Fruit fly (Drosophila melanogaster) whole organism, wandering third instar larva: ENCODE data around the gene CG2211.

ENCODE experiments used
- CG32264 ChIP-seq: fragments of 200-800 bp; sonication (Bioruptor generic); optimal IDR thresholded peaks from 2 replicates; lab custom pipeline; 2016; ENCODE audit warnings: missing biosample characterization, missing genetic modification characterization
- Dfd ChIP-seq: fragments of >200 bp; optimal IDR thresholded peaks from 2 replicates; lab custom pipeline; 2017; ENCODE audit warnings: missing biosample characterization, missing genetic modification characterization
- Hnf4 ChIP-seq: fragments of 200-800 bp; sonication (Bioruptor generic); optimal IDR thresholded peaks from 2 replicates; lab custom pipeline; 2016; ENCODE audit warnings: missing biosample characterization, mild to moderate bottlenecking, missing genetic modification characterization
- Hr83 ChIP-seq: fragments of 200-300 bp; sonication (Bioruptor generic); optimal IDR thresholded peaks from 2 replicates; lab custom pipeline; 2016; ENCODE audit warnings: missing biosample characterization, mild to moderate bottlenecking, missing genetic modification characterization, moderate library complexity; ENCODE audit not compliant: poor library complexity, severe bottlenecking
- N ChIP-seq: fragments of >200 bp; optimal IDR thresholded peaks from 2 replicates; lab custom pipeline; 2018; ENCODE audit warnings: missing biosample characterization, missing external identifiers, missing genetic modification characterization
- Sp1 ChIP-seq: fragments of 200-800 bp; sonication (Bioruptor generic); optimal IDR thresholded peaks from 3 replicates; lab custom pipeline; 2019; ENCODE audit warnings: missing biosample characterization, mild to moderate bottlenecking, missing genetic modification characterization, moderate library complexity
- brk ChIP-seq: fragments of 200-800 bp; sonication (Bioruptor generic); optimal IDR thresholded peaks from 2 replicates; lab custom pipeline; 2016; ENCODE audit warnings: missing biosample characterization, mild to moderate bottlenecking, missing genetic modification characterization
- h ChIP-seq: fragments of 200-800 bp; sonication (Bioruptor generic); optimal IDR thresholded peaks from 3 replicates; lab custom pipeline; 2016; ENCODE audit warnings: missing biosample characterization, mild to moderate bottlenecking, missing genetic modification characterization
- pan ChIP-seq: fragments of >200 bp; optimal IDR thresholded peaks from 2 replicates; lab custom pipeline; 2017
- usp ChIP-seq: fragments of >200 bp; optimal IDR thresholded peaks from 2 replicates; lab custom pipeline; 2017; ENCODE audit warnings: missing biosample characterization, missing genetic modification characterization

DNA sequence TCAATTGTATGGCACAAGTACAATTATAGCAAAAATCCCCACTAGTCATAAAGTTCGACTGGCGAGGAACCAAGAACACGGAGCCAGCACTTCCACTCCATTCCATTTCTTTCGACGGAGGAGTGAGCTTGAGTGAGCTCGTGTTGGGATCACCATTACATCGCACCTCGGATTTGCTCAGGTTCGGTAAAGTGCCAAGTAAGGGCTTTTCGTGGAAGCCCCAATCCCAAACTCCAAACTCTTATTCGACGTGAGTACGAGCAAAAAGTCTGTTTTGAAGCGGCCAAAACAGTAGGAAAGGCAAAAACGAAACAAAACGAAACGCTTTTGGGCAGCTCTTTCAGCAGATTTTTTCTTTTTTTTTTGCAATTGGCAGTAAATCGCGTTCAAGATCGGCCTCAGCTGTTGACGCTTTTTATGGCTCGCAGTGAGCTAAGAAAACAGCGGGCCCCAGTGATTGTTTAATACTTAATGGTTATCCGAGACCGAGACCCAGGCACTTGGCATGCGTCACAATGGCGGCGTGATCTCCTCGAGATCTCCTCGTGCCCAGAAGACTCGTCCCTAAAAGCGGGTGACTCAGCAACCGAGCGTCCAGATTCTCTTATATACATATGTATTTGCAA lies 14.1 kb downstream of the CG2211 start:
- TF ChIP-seq Hr83 (GFP tag; lab: Kevin White, UChicago) = peak; percentile 63
- no peak for TF ChIP-seq Dfd (GFP tag; lab: Kevin White, UChicago)
- no peak for TF ChIP-seq pan
- no peak for TF ChIP-seq usp
- no peak for TF ChIP-seq brk (GFP tag; lab: Kevin White, UChicago)
- peak; percentile 71 for TF ChIP-seq h (GFP tag; lab: Kevin White, UChicago)
- TF ChIP-seq Sp1 (GFP tag; lab: Kevin White, UChicago) = peak; percentile 32
- TF ChIP-seq Hnf4 (GFP tag; lab: Kevin White, UChicago) = peak; percentile 56
- TF ChIP-seq N = no peak
- TF ChIP-seq CG32264 (GFP tag; lab: Kevin White, UChicago) = peak; percentile 30
